Worm (Caenorhabditis elegans): Measurements from ENCODE around the gene abts-4.

The abts-4 gene

ce11 chrX:6743344-6743743, 18.2 kb downstream of the abts-4 start:
- TF ChIP-seq snpc-4 (tag; optimal IDR thresholded peaks at IDR 0.05) (no peak), lin-39 (tag; optimal IDR thresholded peaks at IDR 0.05) (no peak), ama-1 (optimal IDR thresholded peaks at IDR 0.05) (no peak), skn-1 (tag; optimal IDR thresholded peaks at IDR 0.05) (no peak), nhr-25 (tag; optimal IDR thresholded peaks at IDR 0.05) (no peak), ceh-16 (tag; optimal IDR thresholded peaks at IDR 0.05) (no peak), nhr-10 (tag; optimal IDR thresholded peaks at IDR 0.05) (no peak), unc-55 (GFP tag; optimal IDR thresholded peaks at IDR 0.05) (no peak), unc-62 (GFP tag; optimal IDR thresholded peaks at IDR 0.05) (no peak), nhr-237 (tag; optimal IDR thresholded peaks at IDR 0.05) (no peak), fos-1 (tag; optimal IDR thresholded peaks at IDR 0.05) (no peak), nhr-6 (tag; optimal IDR thresholded peaks at IDR 0.05) (no peak), aly-2 (tag; optimal IDR thresholded peaks at IDR 0.05) (no peak), F13H6.1 (tag; optimal IDR thresholded peaks at IDR 0.05) (no peak), lin-11 (tag; optimal IDR thresholded peaks at IDR 0.05) (no peak), egl-27 (tag; optimal IDR thresholded peaks at IDR 0.05) (no peak), crh-2 (tag; optimal IDR thresholded peaks at IDR 0.05) (no peak)

- TF ChIP-seq R02D3.7 (tag; optimal IDR thresholded peaks at IDR 0.05) = no peak
- TF ChIP-seq blmp-1 (tag; optimal IDR thresholded peaks at IDR 0.05; ENCODE audit: insufficient read depth) = no peak
- TF ChIP-seq lsy-2 (tag; optimal IDR thresholded peaks at IDR 0.05) = peak in 1 of 2 experiments; percentile 72
- no peak for TF ChIP-seq Y55F3AM.14 (GFP tag; optimal IDR thresholded peaks at IDR 0.05)
- peak; percentile 38 for TF ChIP-seq gmeb-1 (tag; optimal IDR thresholded peaks at IDR 0.05)
- TF ChIP-seq nhr-237 (tag; optimal IDR thresholded peaks at IDR 0.05) = no peak
- peak; percentile 95 for TF ChIP-seq sma-9 (GFP tag; optimal IDR thresholded peaks at IDR 0.05)
- no peak for TF ChIP-seq sma-9 (tag; optimal IDR thresholded peaks at IDR 0.05)
- TF ChIP-seq elt-3 (tag; optimal IDR thresholded peaks at IDR 0.05) = no peak
- peak; percentile 73 for TF ChIP-seq ztf-4 (tag; optimal IDR thresholded peaks at IDR 0.05)
- TF ChIP-seq sma-3 (GFP tag; optimal IDR thresholded peaks at IDR 0.05) = peak; percentile 34
- no peak for TF ChIP-seq lin-11 (tag; optimal IDR thresholded peaks at IDR 0.05)
- no peak for TF ChIP-seq nhr-10 (tag; optimal IDR thresholded peaks at IDR 0.05)
- TF ChIP-seq nhr-25 (tag; optimal IDR thresholded peaks at IDR 0.05) = peak; percentile 70
- no peak for TF ChIP-seq zag-1 (tag; optimal IDR thresholded peaks at IDR 0.05)
- TF ChIP-seq F13H6.1 (tag; optimal IDR thresholded peaks at IDR 0.05) = peak; percentile 74
- TF ChIP-seq nhr-129 (tag; optimal IDR thresholded peaks at IDR 0.05) = peak; percentile 99
- no peak for TF ChIP-seq skn-1 (tag; optimal IDR thresholded peaks at IDR 0.05)
- peak; percentile 91 for TF ChIP-seq ama-1 (optimal IDR thresholded peaks at IDR 0.05)
- no peak for TF ChIP-seq ZK546.5 (tag; optimal IDR thresholded peaks at IDR 0.05)
- peak; percentile 82 for TF ChIP-seq nhr-6 (tag; optimal IDR thresholded peaks at IDR 0.05)
- peak; percentile 41 for TF ChIP-seq lin-13 (GFP tag; optimal IDR thresholded peaks at IDR 0.05)
- peak; percentile 61 for TF ChIP-seq nhr-21 (tag; optimal IDR thresholded peaks at IDR 0.05)
- TF ChIP-seq mdl-1 (tag; optimal IDR thresholded peaks at IDR 0.05) = peak; percentile 99 to 100
- TF ChIP-seq elt-1 (tag; optimal IDR thresholded peaks at IDR 0.05) = no peak
- no peak for TF ChIP-seq aly-2 (tag; optimal IDR thresholded peaks at IDR 0.05)
- no peak for TF ChIP-seq peb-1 (tag; optimal IDR thresholded peaks at IDR 0.05)
- no peak for TF ChIP-seq lin-39 (tag; optimal IDR thresholded peaks at IDR 0.05)
- TF ChIP-seq sem-4 (tag; optimal IDR thresholded peaks at IDR 0.05) = peak; percentile 86
- no peak for TF ChIP-seq nhr-12 (tag; optimal IDR thresholded peaks at IDR 0.05)
- no peak for TF ChIP-seq nhr-11 (tag; optimal IDR thresholded peaks at IDR 0.05)
- peak; percentile 77 for TF ChIP-seq fos-1 (tag; optimal IDR thresholded peaks at IDR 0.05)
- TF ChIP-seq crh-2 (tag; optimal IDR thresholded peaks at IDR 0.05) = peak; percentile 80
- TF ChIP-seq C34F6.9 (tag; optimal IDR thresholded peaks at IDR 0.05) = peak; percentile 57
- peak; percentile 71 for TF ChIP-seq egl-27 (tag; optimal IDR thresholded peaks at IDR 0.05)
- no peak for TF ChIP-seq ztf-1 (GFP tag; conservative IDR thresholded peaks at IDR 0.05)
Observed at ce11 chrX:6742891-6743290, 18.6 kb downstream of the abts-4 start.

ce11 chrX:6742011-6742683, 19.4 kb downstream of the abts-4 start, which contains the start of gene mdl-1:
Gene mdl-1, plus strand, starts transcription at chrX:6742351.
- TF ChIP-seq lin-11 (tag; optimal IDR thresholded peaks at IDR 0.05) = peak; percentile 82
- peak; percentile 94 for TF ChIP-seq crh-2 (tag; optimal IDR thresholded peaks at IDR 0.05)
- peak; percentile 70 for TF ChIP-seq mab-5 (tag; optimal IDR thresholded peaks at IDR 0.05)
- peak; percentile 84 for TF ChIP-seq C34F6.9 (tag; optimal IDR thresholded peaks at IDR 0.05)
- TF ChIP-seq skn-1 (tag; optimal IDR thresholded peaks at IDR 0.05) = no peak
- TF ChIP-seq nhr-11 (tag; optimal IDR thresholded peaks at IDR 0.05) = no peak
- TF ChIP-seq lin-39 (tag; optimal IDR thresholded peaks at IDR 0.05) = peak; percentile 37
- TF ChIP-seq mdl-1 (tag; optimal IDR thresholded peaks at IDR 0.05) = peak; percentile 100
- peak; percentile 93 for TF ChIP-seq nhr-129 (tag; optimal IDR thresholded peaks at IDR 0.05)
- TF ChIP-seq sem-4 (tag; optimal IDR thresholded peaks at IDR 0.05) = peak; percentile 70
- TF ChIP-seq ama-1 (optimal IDR thresholded peaks at IDR 0.05) = peak; percentile 92
- TF ChIP-seq alr-1 (tag; optimal IDR thresholded peaks at IDR 0.05) = no peak
- TF ChIP-seq F13H6.1 (tag; optimal IDR thresholded peaks at IDR 0.05) = peak; percentile 97
- TF ChIP-seq ztf-4 (tag; optimal IDR thresholded peaks at IDR 0.05) = peak; percentile 87
- no peak for TF ChIP-seq ztf-11 (tag; optimal IDR thresholded peaks at IDR 0.05)
- peak; percentile 93 for TF ChIP-seq zag-1 (tag; optimal IDR thresholded peaks at IDR 0.05)
- TF ChIP-seq gmeb-1 (tag; optimal IDR thresholded peaks at IDR 0.05) = peak; percentile 64
- TF ChIP-seq aly-2 (tag; optimal IDR thresholded peaks at IDR 0.05) = no peak
- TF ChIP-seq mbf-1 (tag; optimal IDR thresholded peaks at IDR 0.05) = no peak
- no peak for TF ChIP-seq ztf-1 (GFP tag; conservative IDR thresholded peaks at IDR 0.05)
- peak; percentile 18 for TF ChIP-seq ZK546.5 (tag; optimal IDR thresholded peaks at IDR 0.05)
- TF ChIP-seq unc-62 (GFP tag; optimal IDR thresholded peaks at IDR 0.05) = peak; percentile 10
- peak; percentile 100 for TF ChIP-seq sma-9 (GFP tag; optimal IDR thresholded peaks at IDR 0.05)
- TF ChIP-seq sma-9 (tag; optimal IDR thresholded peaks at IDR 0.05) = peak; percentile 97
- TF ChIP-seq nhr-21 (tag; optimal IDR thresholded peaks at IDR 0.05) = peak; percentile 91
- peak; percentile 30 to 75 for TF ChIP-seq lsy-2 (tag; optimal IDR thresholded peaks at IDR 0.05)
- TF ChIP-seq nhr-237 (tag; optimal IDR thresholded peaks at IDR 0.05) = no peak
- no peak for TF ChIP-seq nhr-12 (tag; optimal IDR thresholded peaks at IDR 0.05)
- no peak for TF ChIP-seq nhr-23 (tag; optimal IDR thresholded peaks at IDR 0.05)
- peak; percentile 65 for TF ChIP-seq nhr-6 (tag; optimal IDR thresholded peaks at IDR 0.05)

All from whole organism, L2 larva.